Worm (Caenorhabditis elegans): ENCODE results near the gene F54D12.10.

DNA sequence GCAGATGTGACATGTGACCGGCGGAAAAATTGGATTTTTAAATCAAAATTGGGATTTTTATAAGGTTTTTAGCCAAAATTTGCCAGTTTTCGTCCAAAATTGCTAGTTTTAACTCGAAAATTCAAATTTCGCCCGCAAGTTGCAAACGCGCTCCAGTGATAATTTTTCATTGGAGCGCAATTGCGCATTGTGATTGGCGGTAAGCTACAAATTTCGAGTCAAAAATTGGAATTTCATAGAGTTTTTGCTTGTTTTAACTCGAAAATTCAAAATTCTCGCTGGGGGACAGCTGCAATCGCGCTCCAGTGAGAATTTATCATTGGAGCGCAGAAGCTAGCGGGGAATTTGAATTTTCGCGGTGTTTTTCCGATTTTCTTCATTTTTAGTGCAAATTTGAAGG is 8.8 kb downstream of the F54D12.10 start:
- no peak for TF ChIP-seq elt-3 (tag; optimal IDR thresholded peaks at IDR 0.05)
- TF ChIP-seq unc-62 (GFP tag; optimal IDR thresholded peaks at IDR 0.05): no peak
- no peak for TF ChIP-seq nhr-25 (tag; optimal IDR thresholded peaks at IDR 0.05)
- TF ChIP-seq nhr-11 (tag; optimal IDR thresholded peaks at IDR 0.05): no peak
- no peak for TF ChIP-seq zag-1 (tag; optimal IDR thresholded peaks at IDR 0.05)
- no peak for TF ChIP-seq ama-1 (optimal IDR thresholded peaks at IDR 0.05)
- no peak for TF ChIP-seq ztf-11 (tag; optimal IDR thresholded peaks at IDR 0.05)
- TF ChIP-seq fkh-10 (GFP tag; optimal IDR thresholded peaks at IDR 0.05): no peak
- no peak for TF ChIP-seq eor-1 (tag; optimal IDR thresholded peaks at IDR 0.05)
